Worm (Caenorhabditis elegans): Measurements from ENCODE around the gene Y51A2B.6.

- TF ChIP-seq odd-2 (tag; optimal IDR thresholded peaks at IDR 0.05) (no peak), ceh-24 (tag; optimal IDR thresholded peaks at IDR 0.05) (no peak)
These were observed 18.8 kb upstream of the Y51A2B.6 start, which contains the start of gene ZK262.2 for ce11 chrV:18412887-18413286.

Data from whole organism, late embryonic.